Worm (Caenorhabditis elegans): ENCODE results near the gene F53H4.4.

ce11 chrX:15828059-15828458, 38.1 kb upstream of the F53H4.4 start, which contains the start of gene Y7A5A.20:
- TF ChIP-seq tbx-37 (GFP tag; conservative IDR thresholded peaks at IDR 0.05), result no peak
- no peak for TF ChIP-seq ama-1 (optimal IDR thresholded peaks at IDR 0.05)
- TF ChIP-seq ceh-36 (tag; optimal IDR thresholded peaks at IDR 0.05), result no peak
- TF ChIP-seq ets-7 (tag; optimal IDR thresholded peaks at IDR 0.05), result no peak
- no peak for TF ChIP-seq hnd-1 (tag; optimal IDR thresholded peaks at IDR 0.05)
- no peak for TF ChIP-seq B0310.2 (tag; optimal IDR thresholded peaks at IDR 0.05)
- no peak for TF ChIP-seq flt-1 (GFP tag; IDR thresholded peaks at IDR 0.05)
- no peak for TF ChIP-seq tra-4 (tag; optimal IDR thresholded peaks at IDR 0.05)
- TF ChIP-seq hmg-4 (GFP tag; optimal IDR thresholded peaks at IDR 0.05), result no peak
- no peak for TF ChIP-seq pes-1 (GFP tag; IDR thresholded peaks at IDR 0.05)
- TF ChIP-seq F13C5.2 (tag; optimal IDR thresholded peaks at IDR 0.05), result no peak

All from whole organism, early embryonic.